Fruit fly (Drosophila melanogaster): ENCODE results near the gene Xe7.

dm6 chr3R:5671265-5671663 lies 2.1 kb upstream of the Xe7 start:
- no peak for TF ChIP-seq CG8119 (GFP tag; IDR thresholded peaks at IDR 0.05)
- peak; percentile 100 for TF ChIP-seq svp (GFP tag)
- no peak for TF ChIP-seq CG11294 (GFP tag; IDR thresholded peaks at IDR 0.05)
- no peak for TF ChIP-seq fd59A (GFP tag; optimal IDR thresholded peaks at IDR 0.05)
- TF ChIP-seq CG1621 (tag; optimal IDR thresholded peaks at IDR 0.05) = no peak
- TF ChIP-seq fd85E (GFP tag; optimal IDR thresholded peaks at IDR 0.05) = no peak
- TF ChIP-seq Eip93F (GFP tag; optimal IDR thresholded peaks at IDR 0.05) = no peak
- no peak for TF ChIP-seq Met (GFP tag; optimal IDR thresholded peaks at IDR 0.05)
- no peak for TF ChIP-seq Eip78C (GFP tag)
- TF ChIP-seq Blimp-1 (GFP tag; optimal IDR thresholded peaks at IDR 0.05) = peak; percentile 43
- TF ChIP-seq Eip75B (GFP tag; optimal IDR thresholded peaks at IDR 0.05) = peak; percentile 6
- no peak for TF ChIP-seq CG9139 (GFP tag; optimal IDR thresholded peaks at IDR 0.05)
- no peak for TF ChIP-seq CG11762 (GFP tag; optimal IDR thresholded peaks at IDR 0.05; ENCODE audit: insufficient read depth)
